Fruit fly (Drosophila melanogaster): ENCODE measurements around the gene CG9776.

The CG9776 gene

DNA sequence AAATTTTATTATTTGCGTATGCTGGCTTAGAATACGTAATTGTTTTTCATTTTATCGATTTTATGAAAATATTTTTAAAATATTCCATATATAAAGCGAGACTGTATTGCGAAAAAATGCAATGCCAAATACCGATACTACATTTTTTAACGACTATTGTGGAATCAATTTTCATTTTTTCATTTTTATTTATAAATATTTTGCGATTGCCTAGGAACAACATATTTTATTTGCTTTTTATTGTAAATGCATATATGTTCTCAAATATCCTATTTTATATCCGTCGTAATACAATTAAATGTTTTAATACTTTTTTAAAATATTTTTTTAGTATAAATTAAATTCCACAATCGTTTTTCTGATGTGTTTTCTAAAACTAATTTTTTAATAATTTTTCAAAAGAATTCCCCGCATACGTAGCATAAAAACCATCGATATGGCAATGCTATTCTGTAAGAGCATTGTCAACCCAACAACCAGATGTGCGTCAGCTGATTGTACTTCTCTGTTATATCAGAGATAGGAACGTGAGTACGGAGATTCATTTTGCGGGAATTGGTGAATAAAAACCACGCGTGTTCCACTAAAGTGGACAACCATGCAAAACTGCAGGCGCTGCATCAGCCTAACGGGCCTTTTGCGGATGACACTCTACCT, 22.7 kb downstream of the CG9776 start, which contains the start of gene Suv3 (continued):
- TF ChIP-seq topi (GFP tag; optimal IDR thresholded peaks at IDR 0.05) (no peak), Lpt (GFP tag; optimal IDR thresholded peaks at IDR 0.05) (no peak), acj6 (GFP tag; optimal IDR thresholded peaks at IDR 0.05) (peak; percentile 19), CG8632 (GFP tag; optimal IDR thresholded peaks at IDR 0.05) (peak; percentile 17), CG34406 (GFP tag; optimal IDR thresholded peaks at IDR 0.05) (peak; percentile 45), CG8119 (GFP tag; IDR thresholded peaks at IDR 0.05) (peak; percentile 50; the same call in 1 of the 3 replicates), CG6808 (GFP tag; optimal IDR thresholded peaks at IDR 0.05) (no peak), CG8319 (GFP tag; optimal IDR thresholded peaks at IDR 0.05) (no peak), Eip78C (GFP tag) (peak; percentile 74), CG11294 (GFP tag; IDR thresholded peaks at IDR 0.05) (no peak; the same call in 1 of the 2 replicates), lz (GFP tag; optimal IDR thresholded peaks at IDR 0.05) (peak; percentile 11), CG16779 (tag; optimal IDR thresholded peaks at IDR 0.05) (no peak)

DNA sequence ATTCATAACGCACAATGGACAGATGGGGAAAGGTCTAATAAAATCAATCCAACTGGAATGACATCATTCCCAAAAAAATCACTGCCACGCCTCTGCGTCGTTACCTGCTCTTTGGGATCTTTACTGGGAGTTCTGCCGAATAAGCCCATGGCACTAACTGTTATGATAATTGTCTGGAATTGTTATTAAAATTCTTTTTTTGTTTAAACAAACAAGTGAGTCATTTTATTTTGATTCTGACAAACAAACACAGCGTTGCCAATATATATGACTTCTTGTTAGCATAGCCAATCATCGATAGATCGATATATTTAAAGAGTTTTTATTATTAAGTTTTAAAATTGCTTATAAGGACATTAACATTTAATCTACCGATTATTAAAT, 23.2 kb downstream of the CG9776 start, which contains the start of gene Vps24:
TSS of gene Vps24 (minus strand) at position 265 of the 384 bp plus-strand sequence.
- TF ChIP-seq CG6276 (GFP tag; optimal IDR thresholded peaks at IDR 0.05), result no peak
- TF ChIP-seq CG6808 (GFP tag; optimal IDR thresholded peaks at IDR 0.05), result no peak
- TF ChIP-seq ss (GFP tag; optimal IDR thresholded peaks at IDR 0.05), result no peak
- TF ChIP-seq vri (GFP tag; optimal IDR thresholded peaks at IDR 0.05), result peak; percentile 35
- no peak for TF ChIP-seq achi (GFP tag; optimal IDR thresholded peaks at IDR 0.05)
- no peak for TF ChIP-seq Sox15 (GFP tag; optimal IDR thresholded peaks at IDR 0.05)
- no peak for TF ChIP-seq CG6163 (GFP tag; IDR thresholded peaks at IDR 0.05)
- peak; percentile 80 for TF ChIP-seq fkh (GFP tag; optimal IDR thresholded peaks at IDR 0.05)
- TF ChIP-seq topi (GFP tag; optimal IDR thresholded peaks at IDR 0.05), result no peak
- no peak for TF ChIP-seq CG31627 (GFP tag; optimal IDR thresholded peaks at IDR 0.05)

- TF ChIP-seq fd85E (GFP tag; optimal IDR thresholded peaks at IDR 0.05) (no peak), svp (GFP tag) (peak; percentile 56), CG10631 (GFP tag; optimal IDR thresholded peaks at IDR 0.05) (no peak)
Observed at dm6 chr3R:4308708-4309107, 25.2 kb downstream of the CG9776 start.

DNA sequence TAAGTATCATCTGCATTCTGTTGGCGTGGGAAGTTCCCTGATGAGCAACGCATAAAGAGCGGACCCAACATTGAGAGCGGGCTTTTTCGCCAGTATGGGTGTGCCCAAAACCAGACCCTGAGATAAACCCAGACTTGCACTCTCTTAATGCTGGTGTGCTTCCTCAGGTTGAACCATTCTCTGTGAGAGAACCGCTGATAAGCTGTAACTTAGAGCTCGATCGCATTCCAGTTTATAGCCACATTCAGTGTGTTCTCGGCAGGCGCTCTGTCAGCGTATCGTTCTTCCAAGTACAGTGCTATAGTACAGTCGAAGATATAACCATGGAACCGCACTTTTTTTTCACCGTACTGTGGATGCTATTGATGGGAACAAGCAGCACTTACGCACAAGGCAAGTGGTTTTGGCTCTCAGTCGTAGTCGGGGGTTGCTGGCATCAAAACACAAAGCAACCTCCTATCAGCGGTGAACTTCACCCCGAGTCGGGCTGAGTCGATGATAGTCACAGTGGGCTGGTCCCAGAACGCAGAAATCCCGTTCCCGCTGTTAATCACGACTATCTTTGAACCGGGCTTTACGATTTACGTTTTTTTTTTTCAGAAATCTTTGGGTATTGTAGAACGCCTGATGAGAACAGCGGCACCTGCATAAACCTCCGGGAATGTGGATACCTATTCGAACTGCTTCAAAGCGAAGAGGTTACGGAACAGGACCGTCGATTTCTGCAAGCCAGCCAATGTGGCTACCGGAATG, 26.0 kb downstream of the CG9776 start, which contains the start of gene MP1:
TSS of gene MP1 (plus strand) at position 245 of the 753 bp plus-strand sequence.
- TF ChIP-seq Sox102F (GFP tag; optimal IDR thresholded peaks at IDR 0.05) (peak; percentile 41), net (GFP tag; optimal IDR thresholded peaks at IDR 0.05) (no peak), Hr38 (GFP tag; optimal IDR thresholded peaks at IDR 0.05) (no peak), Ets96B (tag; optimal IDR thresholded peaks at IDR 0.05) (no peak), pdm3 (GFP tag; optimal IDR thresholded peaks at IDR 0.05) (no peak), CG11902 (GFP tag; optimal IDR thresholded peaks at IDR 0.05) (no peak), CG11294 (GFP tag; IDR thresholded peaks at IDR 0.05) (no peak), Lpt (GFP tag; optimal IDR thresholded peaks at IDR 0.05) (no peak), CG7368 (GFP tag; optimal IDR thresholded peaks at IDR 0.05) (no peak), CG6854 (GFP tag; optimal IDR thresholded peaks at IDR 0.05) (peak; percentile 76), fd85E (GFP tag; optimal IDR thresholded peaks at IDR 0.05) (peak; percentile 35), CG8632 (GFP tag; optimal IDR thresholded peaks at IDR 0.05) (no peak), topi (GFP tag; optimal IDR thresholded peaks at IDR 0.05) (peak; percentile 1), vri (GFP tag; optimal IDR thresholded peaks at IDR 0.05) (peak; percentile 21), Eip78C (GFP tag) (peak; percentile 77), CG3032 (tag; optimal IDR thresholded peaks at IDR 0.05) (no peak), Blimp-1 (GFP tag; optimal IDR thresholded peaks at IDR 0.05) (no peak), CG8119 (GFP tag; IDR thresholded peaks at IDR 0.05) (no peak), fd59A (GFP tag; optimal IDR thresholded peaks at IDR 0.05) (no peak), Sox14 (GFP tag; optimal IDR thresholded peaks at IDR 0.05) (peak; percentile 16), CG34406 (GFP tag; optimal IDR thresholded peaks at IDR 0.05) (no peak), esn (GFP tag; optimal IDR thresholded peaks at IDR 0.05) (peak; percentile 23), ss (GFP tag; optimal IDR thresholded peaks at IDR 0.05) (peak in 1 of 2 experiments; percentile 47), OdsH (GFP tag; optimal IDR thresholded peaks at IDR 0.05) (no peak), CG1621 (tag; optimal IDR thresholded peaks at IDR 0.05) (peak; percentile 78), svp (GFP tag) (peak; percentile 96), Eip93F (GFP tag; optimal IDR thresholded peaks at IDR 0.05) (no peak), CG10631 (GFP tag; optimal IDR thresholded peaks at IDR 0.05) (no peak), CG16779 (tag; optimal IDR thresholded peaks at IDR 0.05) (no peak), Met (GFP tag; optimal IDR thresholded peaks at IDR 0.05) (no peak), spab (GFP tag; optimal IDR thresholded peaks at IDR 0.05) (no peak), salr (GFP tag; optimal IDR thresholded peaks at IDR 0.05) (no peak)

Measured in whole organism, prepupa.